Worm (Caenorhabditis elegans) whole organism, midembryonic: ENCODE measurements around the gene dct-7.

Experiments
- T22C8.4 ChIP-seq: fragments of 200-800 bp; sonication (Bioruptor generic); IDR thresholded peaks from 2 replicates; pipeline ENCODE4 v1.3.6; 2022; ENCODE audit warnings: missing genetic modification characterization, missing compliant biosample characterization
- cog-1 ChIP-seq: sonication (generic microtip); optimal IDR thresholded peaks from 2 replicates; lab custom pipeline; 2016; ENCODE audit warnings: missing genetic modification characterization, missing compliant biosample characterization
- flt-1 ChIP-seq: fragments of 200-800 bp; sonication (Bioruptor generic); IDR thresholded peaks from 2 replicates; pipeline ENCODE4 v1.3.6; 2022; ENCODE audit warnings: missing genetic modification characterization, missing compliant biosample characterization
- klf-2 ChIP-seq: fragments of 200-800 bp; sonication (Bioruptor generic); conservative IDR thresholded peaks from 2 replicates; pipeline ENCODE4 v1.3.6; 2022; ENCODE audit warnings: missing genetic modification reagents, missing genetic modification characterization, missing compliant biosample characterization
- med-1 ChIP-seq: sonication (generic microtip); optimal IDR thresholded peaks from 2 replicates; lab custom pipeline; 2017; ENCODE audit warnings: missing genetic modification characterization, mild to moderate bottlenecking, missing compliant biosample characterization, antibody characterized with exemption, missing genetic modification reagents; ENCODE audit not compliant: insufficient read depth
- ref-1 ChIP-seq: fragments of 200-800 bp; sonication (Bioruptor generic); conservative IDR thresholded peaks from 2 replicates; pipeline ENCODE4 v1.3.6; 2022; ENCODE audit warnings: missing genetic modification reagents, missing genetic modification characterization, missing compliant biosample characterization
- tab-1 ChIP-seq: fragments of 200-800 bp; sonication (Bioruptor generic); IDR thresholded peaks from 2 replicates; pipeline ENCODE4 v1.3.6; 2022; ENCODE audit warnings: missing genetic modification characterization, missing compliant biosample characterization
- ztf-23 ChIP-seq: fragments of 200-800 bp; sonication (Bioruptor generic); IDR thresholded peaks from 2 replicates; pipeline ENCODE4 v1.3.6; 2022; ENCODE audit warnings: missing genetic modification reagents, missing genetic modification characterization, missing compliant biosample characterization
- ztf-29 ChIP-seq: fragments of 200-800 bp; sonication (Bioruptor generic); IDR thresholded peaks from 2 replicates; pipeline ENCODE4 v1.3.6; 2022; ENCODE audit warnings: missing genetic modification reagents, missing genetic modification characterization, missing compliant biosample characterization

Gene dct-7

DNA sequence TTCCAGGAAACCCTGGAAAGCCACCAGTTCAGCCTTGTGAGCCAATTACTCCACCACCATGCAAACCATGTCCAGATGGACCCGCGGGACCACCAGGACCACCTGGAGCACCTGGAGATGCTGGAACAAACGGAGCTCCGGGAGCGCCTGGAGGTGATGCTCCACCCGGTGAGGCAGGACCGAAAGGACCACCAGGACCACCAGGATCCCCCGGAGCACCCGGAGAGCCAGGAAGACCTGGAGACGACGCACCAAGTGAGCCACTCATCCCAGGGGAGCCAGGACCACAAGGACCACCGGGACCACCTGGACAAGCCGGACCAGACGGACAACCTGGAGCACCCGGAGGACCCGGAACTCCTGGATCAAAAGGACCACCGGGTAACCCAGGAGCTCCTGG lies 25.7 kb downstream of the dct-7 start:
- TF ChIP-seq cog-1 (tag; lab: Kevin White, UChicago) (no peak), med-1 (no peak), ztf-29 (GFP tag; lab: Robert Waterston, UW) (no peak), flt-1 (GFP tag; lab: Robert Waterston, UW) (no peak), ref-1 (GFP tag; lab: Robert Waterston, UW) (no peak), tab-1 (GFP tag; lab: Robert Waterston, UW) (no peak), ztf-23 (GFP tag; lab: Robert Waterston, UW) (no peak), T22C8.4 (GFP tag; lab: Robert Waterston, UW) (no peak), klf-2 (GFP tag; lab: Robert Waterston, UW) (no peak)

- TF ChIP-seq cog-1 (tag; lab: Kevin White, UChicago) (no peak), ztf-29 (GFP tag; lab: Robert Waterston, UW) (no peak), tab-1 (GFP tag; lab: Robert Waterston, UW) (no peak), ztf-23 (GFP tag; lab: Robert Waterston, UW) (no peak), ref-1 (GFP tag; lab: Robert Waterston, UW) (no peak), med-1 (no peak), klf-2 (GFP tag; lab: Robert Waterston, UW) (no peak), flt-1 (GFP tag; lab: Robert Waterston, UW) (no peak)
These were observed 27.4 kb downstream of the dct-7 start, which contains the start of gene col-33 for ce11 chrIV:4262993-4263392. col-33 (plus strand) TSS chrIV:4263293.

ce11 chrIV:4259433-4259832 lies 30.9 kb downstream of the dct-7 start:
- TF ChIP-seq T22C8.4 (GFP tag; lab: Robert Waterston, UW) (no peak), ref-1 (GFP tag; lab: Robert Waterston, UW) (no peak), ztf-29 (GFP tag; lab: Robert Waterston, UW) (no peak), med-1 (no peak), flt-1 (GFP tag; lab: Robert Waterston, UW) (no peak), ztf-23 (GFP tag; lab: Robert Waterston, UW) (no peak), tab-1 (GFP tag; lab: Robert Waterston, UW) (no peak), klf-2 (GFP tag; lab: Robert Waterston, UW) (no peak), cog-1 (tag; lab: Kevin White, UChicago) (no peak)

DNA sequence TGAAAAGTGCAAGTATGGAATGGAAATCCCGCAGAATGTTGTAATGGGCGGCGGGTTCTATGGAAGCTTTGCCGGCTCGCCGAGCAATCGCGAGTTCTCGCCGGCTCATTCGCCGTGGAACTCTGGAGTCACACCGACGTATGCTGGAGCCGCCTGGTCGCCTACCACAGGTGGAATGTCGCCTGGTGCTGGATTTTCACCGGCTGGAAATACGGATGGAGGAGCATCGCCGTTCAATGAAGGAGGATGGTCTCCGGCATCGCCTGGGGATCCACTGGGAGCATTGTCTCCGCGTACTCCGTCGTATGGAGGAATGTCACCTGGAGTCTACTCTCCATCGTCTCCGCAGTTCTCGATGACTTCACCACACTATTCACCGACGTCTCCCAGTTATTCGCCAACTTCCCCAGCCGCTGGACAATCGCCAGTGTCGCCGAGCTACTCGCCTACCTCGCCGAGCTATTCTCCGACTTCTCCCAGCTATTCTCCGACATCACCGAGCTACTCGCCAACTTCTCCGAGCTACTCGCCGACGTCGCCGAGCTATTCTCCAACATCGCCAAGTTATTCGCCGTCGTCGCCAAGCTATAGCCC lies 35.3 kb downstream of the dct-7 start:
- TF ChIP-seq klf-2 (GFP tag; lab: Robert Waterston, UW) (0 out of 2 replicates have a peak, but pooled peaks have one; percentile 37), T22C8.4 (GFP tag; lab: Robert Waterston, UW) (no peak)

- TF ChIP-seq ztf-23 (GFP tag; lab: Robert Waterston, UW) (no peak), cog-1 (tag; lab: Kevin White, UChicago) (no peak), klf-2 (GFP tag; lab: Robert Waterston, UW) (no peak), T22C8.4 (GFP tag; lab: Robert Waterston, UW) (no peak), med-1 (no peak), ztf-29 (GFP tag; lab: Robert Waterston, UW) (no peak), ref-1 (GFP tag; lab: Robert Waterston, UW) (no peak), flt-1 (GFP tag; lab: Robert Waterston, UW) (no peak), tab-1 (GFP tag; lab: Robert Waterston, UW) (no peak)
These were observed 42.6 kb downstream of the dct-7 start, which contains the start of gene ama-1 for ce11 chrIV:4247770-4248169. ama-1 (plus strand) TSS chrIV:4248070.

ce11 chrIV:4247334-4247733 lies 43.0 kb downstream of the dct-7 start:
- TF ChIP-seq ztf-23 (GFP tag; lab: Robert Waterston, UW): no peak
- TF ChIP-seq klf-2 (GFP tag; lab: Robert Waterston, UW): no peak
- no peak for TF ChIP-seq flt-1 (GFP tag; lab: Robert Waterston, UW)
- no peak for TF ChIP-seq ref-1 (GFP tag; lab: Robert Waterston, UW)
- TF ChIP-seq tab-1 (GFP tag; lab: Robert Waterston, UW): no peak
- no peak for TF ChIP-seq ztf-29 (GFP tag; lab: Robert Waterston, UW)
- no peak for TF ChIP-seq T22C8.4 (GFP tag; lab: Robert Waterston, UW)
- TF ChIP-seq cog-1 (tag; lab: Kevin White, UChicago): no peak
- no peak for TF ChIP-seq med-1

DNA sequence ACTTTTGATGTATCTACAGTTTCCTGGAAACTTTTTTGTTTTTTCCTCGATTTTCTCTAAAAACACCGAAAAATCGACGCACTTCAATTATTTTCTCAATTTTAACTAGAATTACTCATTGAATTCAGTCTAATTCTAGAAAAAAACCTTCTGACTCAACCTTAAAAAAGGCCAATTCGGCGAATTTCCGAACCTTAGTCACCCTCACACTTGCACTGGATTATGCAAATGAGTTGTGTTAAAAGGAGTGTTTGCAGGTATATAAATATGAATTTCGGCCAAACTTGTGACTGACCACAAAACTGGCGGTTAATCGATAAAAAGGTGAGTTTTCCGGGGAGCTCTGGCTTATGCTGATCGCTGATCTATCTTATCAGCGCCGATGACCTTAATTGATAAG lies 43.9 kb downstream of the dct-7 start, which contains the start of gene ttr-20:
Gene ttr-20 (plus strand): TSS at position 301 of the 400 bp plus-strand sequence.
- no peak for TF ChIP-seq cog-1 (tag; lab: Kevin White, UChicago)
- TF ChIP-seq flt-1 (GFP tag; lab: Robert Waterston, UW): no peak
- no peak for TF ChIP-seq ref-1 (GFP tag; lab: Robert Waterston, UW)
- TF ChIP-seq tab-1 (GFP tag; lab: Robert Waterston, UW): no peak
- TF ChIP-seq T22C8.4 (GFP tag; lab: Robert Waterston, UW): no peak
- no peak for TF ChIP-seq ztf-23 (GFP tag; lab: Robert Waterston, UW)
- no peak for TF ChIP-seq ztf-29 (GFP tag; lab: Robert Waterston, UW)
- TF ChIP-seq med-1: no peak
- TF ChIP-seq klf-2 (GFP tag; lab: Robert Waterston, UW): no peak

- no peak for TF ChIP-seq ztf-29 (GFP tag; lab: Robert Waterston, UW)
- TF ChIP-seq cog-1 (tag; lab: Kevin White, UChicago): no peak
- TF ChIP-seq ztf-23 (GFP tag; lab: Robert Waterston, UW): no peak
- no peak for TF ChIP-seq ref-1 (GFP tag; lab: Robert Waterston, UW)
- no peak for TF ChIP-seq klf-2 (GFP tag; lab: Robert Waterston, UW)
- no peak for TF ChIP-seq flt-1 (GFP tag; lab: Robert Waterston, UW)
- TF ChIP-seq T22C8.4 (GFP tag; lab: Robert Waterston, UW): no peak
- TF ChIP-seq med-1: no peak
- no peak for TF ChIP-seq tab-1 (GFP tag; lab: Robert Waterston, UW)
These were observed 45.9 kb downstream of the dct-7 start, which contains the start of gene col-34 for ce11 chrIV:4244510-4244909. col-34 (minus strand) TSS chrIV:4244610.

DNA sequence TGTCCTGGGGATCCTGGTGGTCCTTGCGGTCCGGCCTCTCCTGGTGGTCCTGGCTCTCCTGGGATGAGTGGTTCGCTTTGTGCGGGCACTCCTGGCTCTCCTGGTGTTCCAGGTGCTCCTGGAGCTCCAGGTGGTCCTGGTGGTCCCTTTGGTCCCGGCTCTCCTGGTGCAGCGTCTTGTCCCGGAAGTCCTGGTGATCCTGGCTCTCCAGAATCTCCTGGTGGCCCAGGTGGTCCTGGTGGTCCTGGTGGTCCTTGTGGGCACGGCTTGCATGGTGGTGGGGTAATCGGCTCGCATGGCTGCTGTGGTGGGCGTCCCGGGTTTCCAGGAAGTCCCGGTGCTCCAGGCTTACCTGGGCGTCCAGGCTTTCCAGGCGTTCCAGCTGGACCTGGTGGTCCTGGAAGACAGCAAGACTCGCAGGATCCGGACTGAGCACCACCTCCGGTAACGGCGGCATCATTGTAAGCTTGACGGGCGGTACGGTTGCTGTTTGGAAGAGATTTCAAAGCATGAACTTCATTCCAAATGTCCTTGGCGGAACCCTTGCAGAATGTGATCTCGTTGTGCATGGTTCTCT lies 46.5 kb downstream of the dct-7 start:
- TF ChIP-seq tab-1 (GFP tag; lab: Robert Waterston, UW): no peak
- no peak for TF ChIP-seq cog-1 (tag; lab: Kevin White, UChicago)
- peak; percentile 5; the same call in 1 of the 2 replicates for TF ChIP-seq flt-1 (GFP tag; lab: Robert Waterston, UW)
